Worm (Caenorhabditis elegans): ENCODE results near the gene lsm-1.

The lsm-1 gene

ce11 chrII:11176441-11176840, 49.7 kb downstream of the lsm-1 start:
- TF ChIP-seq lsy-2 (tag; optimal IDR thresholded peaks at IDR 0.05) (no peak), unc-39 (tag; optimal IDR thresholded peaks at IDR 0.05) (no peak), snpc-4 (tag; optimal IDR thresholded peaks at IDR 0.05) (no peak), sptf-1 (tag; optimal IDR thresholded peaks at IDR 0.05) (no peak), blmp-1 (tag; optimal IDR thresholded peaks at IDR 0.05) (no peak), pha-4 (tag; optimal IDR thresholded peaks at IDR 0.05) (no peak), mab-5 (tag; optimal IDR thresholded peaks at IDR 0.05) (no peak), ztf-11 (tag; optimal IDR thresholded peaks at IDR 0.05) (no peak)

All from whole organism, mixed stage, embryonic.